Worm (Caenorhabditis elegans) whole organism, L4 larva: Measurements from ENCODE around the gene somi-1.

Experiments
- F10B5.3 ChIP-seq: sonication (generic microtip); optimal IDR thresholded peaks from 2 replicates; lab custom pipeline; 2016; ENCODE audit warnings: mild to moderate bottlenecking, missing genetic modification characterization, missing compliant biosample characterization
- R02D3.7 ChIP-seq: fragments of 150-350 bp; sonication (generic microtip); optimal IDR thresholded peaks from 3 replicates; lab custom pipeline; 2014; ENCODE audit warnings: missing biosample characterization, missing genetic modification characterization
- ceh-32 ChIP-seq: sonication (generic microtip); optimal IDR thresholded peaks from 2 replicates; lab custom pipeline; 2016; ENCODE audit warnings: mild to moderate bottlenecking, missing genetic modification characterization, missing compliant biosample characterization; ENCODE audit not compliant: poor library complexity
- lin-39 ChIP-seq: fragments of 150-350 bp; optimal IDR thresholded peaks from 2 replicates; lab custom pipeline; 2014; ENCODE audit warnings: missing biosample characterization, missing genetic modification reagents, missing genetic modification characterization
- madf-5 ChIP-seq, 2 experiments: fragments of 200-800 bp; sonication (Bioruptor generic); IDR thresholded peaks; 2 replicates each; pipeline ENCODE4 v1.3.6; 2022; ENCODE audit warnings: missing compliant biosample characterization in 2 of 2, missing genetic modification characterization in 2 of 2
- madf-9 ChIP-seq: fragments of 200-800 bp; sonication (Bioruptor generic); conservative IDR thresholded peaks from 2 replicates; pipeline ENCODE4 v1.3.6; 2022; ENCODE audit warnings: missing genetic modification reagents, missing genetic modification characterization, missing compliant biosample characterization
- unc-130 ChIP-seq: sonication (generic microtip); optimal IDR thresholded peaks from 2 replicates; lab custom pipeline; 2016; ENCODE audit warnings: missing genetic modification reagents, missing genetic modification characterization, missing compliant biosample characterization

DNA sequence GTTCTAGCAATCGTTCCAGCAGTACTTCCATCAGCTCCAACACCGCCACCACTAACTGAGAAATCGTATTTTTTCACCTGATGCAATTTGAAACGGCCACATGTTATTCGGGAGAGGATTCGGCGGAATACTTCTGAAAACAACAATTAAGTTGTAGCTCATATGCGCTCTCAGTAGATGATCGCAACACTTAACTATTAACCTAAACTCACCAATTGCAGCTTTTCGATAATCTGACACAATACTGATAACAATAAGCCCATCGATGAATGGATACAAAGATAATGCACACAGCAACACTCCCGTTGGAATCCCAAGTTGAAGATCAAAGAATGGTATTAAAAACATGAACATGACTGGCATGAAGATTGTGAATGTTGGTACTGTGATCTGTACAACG, 53.2 kb downstream of the somi-1 start:
- no peak for TF ChIP-seq F10B5.3
- TF ChIP-seq madf-9 (GFP tag; lab: Robert Waterston, UW): no peak
- TF ChIP-seq lin-39 (tag; lab: Kevin White, UChicago): no peak
- TF ChIP-seq R02D3.7 (tag; lab: Kevin White, UChicago): no peak
- TF ChIP-seq madf-5 (GFP tag; IDR thresholded peaks at IDR 0.05; lab: Robert Waterston, UW): no peak
- no peak for TF ChIP-seq unc-130 (GFP tag; lab: Kevin White, UChicago)
- TF ChIP-seq ceh-32: no peak
